Fruit fly (Drosophila melanogaster): Measurements from ENCODE around the gene beg.
A peak's percentile ranks its signal among the peaks of the same experiment; 100 is the strongest.

The beg gene

dm6 chr3L:17042297-17042921 lies 6.9 kb downstream of the beg start, which contains the start of the genes scaf6 and Papst2 (continued):
- TF ChIP-seq org-1 (GFP tag; optimal IDR thresholded peaks at IDR 0.05): no peak
- peak; percentile 26; the same call in 1 of the 3 replicates for TF ChIP-seq CG16813 (GFP tag; IDR thresholded peaks at IDR 0.05; ENCODE audit: partially characterized antibody)
- TF ChIP-seq sima (GFP tag; optimal IDR thresholded peaks at IDR 0.05): no peak
- no peak for TF ChIP-seq ro (GFP tag; IDR thresholded peaks at IDR 0.05)
- no peak for TF ChIP-seq nom (GFP tag; optimal IDR thresholded peaks at IDR 0.05)
- TF ChIP-seq CG11504 (tag; optimal IDR thresholded peaks at IDR 0.05): no peak
- no peak for TF ChIP-seq dmrt99B (tag; optimal IDR thresholded peaks at IDR 0.05)
- no peak for TF ChIP-seq Gsc (GFP tag; IDR thresholded peaks at IDR 0.05)
- TF ChIP-seq CG5953 (GFP tag; IDR thresholded peaks at IDR 0.05): no peak
- TF ChIP-seq Meics (GFP tag; optimal IDR thresholded peaks at IDR 0.05): no peak
- TF ChIP-seq sd (tag; optimal IDR thresholded peaks at IDR 0.05): no peak
- peak; percentile 65 for TF ChIP-seq Lhr (GFP tag; optimal IDR thresholded peaks at IDR 0.05)
- peak; percentile 84 for TF ChIP-seq CG14710 (tag; optimal IDR thresholded peaks at IDR 0.05)
- no peak for TF ChIP-seq tx (GFP tag; optimal IDR thresholded peaks at IDR 0.05)
- TF ChIP-seq salm (tag; optimal IDR thresholded peaks at IDR 0.05): no peak

- peak; percentile 29 for TF ChIP-seq CG15696 (tag; optimal IDR thresholded peaks at IDR 0.05)
- peak; percentile 3 for TF ChIP-seq CG33557 (GFP tag; optimal IDR thresholded peaks at IDR 0.05)
- TF ChIP-seq CG18011 (GFP tag; optimal IDR thresholded peaks at IDR 0.05): peak; percentile 12
- no peak for TF ChIP-seq HLH54F (GFP tag; optimal IDR thresholded peaks at IDR 0.05)
- TF ChIP-seq CG11085 (GFP tag; IDR thresholded peaks at IDR 0.05): no peak
- peak in 1 of 2 experiments; percentile 13 for TF ChIP-seq crp (GFP tag; optimal IDR thresholded peaks at IDR 0.05)
- TF ChIP-seq CG17912 (GFP tag; optimal IDR thresholded peaks at IDR 0.05): peak; percentile 42
- TF ChIP-seq hkb (optimal IDR thresholded peaks at IDR 0.05): no peak
- 0 out of 2 replicates have a peak, but pooled peaks have one; percentile 18 for TF ChIP-seq hkb (GFP tag; IDR thresholded peaks at IDR 0.05)
- peak; percentile 58 for TF ChIP-seq CG4617 (GFP tag; optimal IDR thresholded peaks at IDR 0.05; ENCODE audit: borderline replicate concordance)
- peak; percentile 70 for TF ChIP-seq stwl (tag; optimal IDR thresholded peaks at IDR 0.05)
- peak; percentile 46; the same call in 1 of the 2 replicates for TF ChIP-seq Bgb (GFP tag; IDR thresholded peaks at IDR 0.05; ENCODE audit: partially characterized antibody)
- TF ChIP-seq CG13287 (GFP tag; IDR thresholded peaks at IDR 0.05; ENCODE audit: partially characterized antibody): peak; percentile 34; the same call in 1 of the 2 replicates
- TF ChIP-seq dm (GFP tag; optimal IDR thresholded peaks at IDR 0.05): peak; percentile 6
- peak; percentile 36; the same call in 1 of the 2 replicates for TF ChIP-seq onecut (GFP tag; IDR thresholded peaks at IDR 0.05)
- peak; percentile 6 for TF ChIP-seq CG13624 (GFP tag; optimal IDR thresholded peaks at IDR 0.05)
- peak; percentile 58 for TF ChIP-seq HmgZ (tag; optimal IDR thresholded peaks at IDR 0.05)
- TF ChIP-seq pros (GFP tag; optimal IDR thresholded peaks at IDR 0.05): no peak
- TF ChIP-seq CG34376 (GFP tag; optimal IDR thresholded peaks at IDR 0.05): peak; percentile 9
- peak; percentile 61 for TF ChIP-seq CG15514 (GFP tag; optimal IDR thresholded peaks at IDR 0.05)
- TF ChIP-seq NfI (GFP tag; optimal IDR thresholded peaks at IDR 0.05): peak; percentile 34
- no peak for TF ChIP-seq HLH3B (GFP tag; IDR thresholded peaks at IDR 0.05)
- peak; percentile 54 for TF ChIP-seq phol (tag; optimal IDR thresholded peaks at IDR 0.05)
- TF ChIP-seq CG9727 (GFP tag; optimal IDR thresholded peaks at IDR 0.05): peak; percentile 26
- TF ChIP-seq H2.0 (GFP tag; IDR thresholded peaks at IDR 0.05): no peak
- peak; percentile 19 for TF ChIP-seq sug (tag; optimal IDR thresholded peaks at IDR 0.05)
- peak; percentile 40 for TF ChIP-seq Fer1 (GFP tag; optimal IDR thresholded peaks at IDR 0.05)
- peak; percentile 55 for TF ChIP-seq Scr (GFP tag; IDR thresholded peaks at IDR 0.05; ENCODE audit: partially characterized antibody)
- TF ChIP-seq Meics (GFP tag; optimal IDR thresholded peaks at IDR 0.05): peak; percentile 30
- TF ChIP-seq CG7987 (GFP tag; optimal IDR thresholded peaks at IDR 0.05): peak; percentile 39
- TF ChIP-seq Spps (tag; optimal IDR thresholded peaks at IDR 0.05): no peak
- peak; percentile 28 for TF ChIP-seq zen (tag; optimal IDR thresholded peaks at IDR 0.05)
- peak; percentile 35; the same call in 1 of the 3 replicates for TF ChIP-seq HLH4C (GFP tag; IDR thresholded peaks at IDR 0.05; ENCODE audit: partially characterized antibody)
Measured at dm6 chr3L:17044799-17045198, 9.3 kb downstream of the beg start, which contains the start of gene Pop5. Gene Pop5 (minus strand): TSS chr3L:17045038.

Measured in whole organism, embryonic.